Worm (Caenorhabditis elegans): ENCODE data around the gene mpst-4.

mpst-4 gene

DNA sequence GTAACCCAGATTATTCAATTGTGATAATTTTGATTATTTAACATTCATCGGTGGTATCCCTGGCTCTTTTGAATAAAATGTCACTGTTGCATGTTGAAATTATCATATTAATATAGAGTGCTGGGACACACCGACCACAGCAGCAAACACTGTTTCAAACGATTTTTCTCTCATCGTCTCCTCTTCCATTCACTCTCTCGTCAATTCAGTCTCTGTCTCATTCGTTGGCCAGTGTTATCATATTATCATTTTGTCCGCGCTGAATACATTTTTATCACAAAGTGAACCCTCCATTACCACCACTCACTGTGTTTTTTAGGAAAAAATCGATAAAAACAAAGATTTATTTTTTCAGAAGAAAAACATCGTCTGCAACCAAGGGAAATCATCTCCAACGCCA is 6.2 kb downstream of the mpst-4 start (continued):
- TF ChIP-seq efl-3 (GFP tag; optimal IDR thresholded peaks at IDR 0.05) (no peak), elt-2 (tag; optimal IDR thresholded peaks at IDR 0.05) (peak; percentile 85), rnt-1 (tag; optimal IDR thresholded peaks at IDR 0.05) (no peak), fos-1 (tag; optimal IDR thresholded peaks at IDR 0.05) (no peak), xbp-1 (tag; optimal IDR thresholded peaks at IDR 0.05) (no peak), snpc-4 (tag; optimal IDR thresholded peaks at IDR 0.05) (no peak), egl-27 (tag; optimal IDR thresholded peaks at IDR 0.05) (no peak)

DNA sequence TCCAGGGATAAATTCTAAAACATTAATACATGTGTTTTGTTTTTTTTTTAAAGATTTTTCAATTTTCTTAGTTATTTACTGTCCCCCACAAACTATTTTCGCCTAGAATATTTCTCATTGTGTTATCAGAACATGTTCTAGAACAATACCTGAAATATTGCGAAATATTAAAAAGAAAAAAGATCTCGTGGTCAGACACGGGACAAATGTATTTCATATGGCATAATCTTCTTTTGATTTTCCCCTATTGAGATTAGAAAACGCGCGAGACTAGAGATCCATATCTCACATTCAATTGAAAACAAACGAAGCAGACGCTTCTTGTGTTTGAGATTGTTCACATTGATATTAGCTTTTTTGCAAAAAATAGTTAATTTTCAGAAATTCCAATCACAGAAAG is 7.1 kb downstream of the mpst-4 start:
- peak in 1 of 2 experiments; percentile 34 for TF ChIP-seq lsy-2 (tag; optimal IDR thresholded peaks at IDR 0.05)
- peak in 1 of 2 experiments; percentile 58 for TF ChIP-seq lin-35 (GFP tag; optimal IDR thresholded peaks at IDR 0.05)
- peak; percentile 41 for TF ChIP-seq mep-1 (tag; optimal IDR thresholded peaks at IDR 0.05)
- no peak for TF ChIP-seq tlp-1 (tag; optimal IDR thresholded peaks at IDR 0.05)
- TF ChIP-seq nhr-71 (tag; optimal IDR thresholded peaks at IDR 0.05) = peak; percentile 64
- no peak for TF ChIP-seq nhr-28 (tag; optimal IDR thresholded peaks at IDR 0.05)
- peak; percentile 26 for TF ChIP-seq sox-4 (tag; optimal IDR thresholded peaks at IDR 0.05)
- TF ChIP-seq fkh-8 (tag; optimal IDR thresholded peaks at IDR 0.05) = peak; percentile 45
- peak; percentile 70 for TF ChIP-seq dsc-1 (tag; optimal IDR thresholded peaks at IDR 0.05)
- peak; percentile 25 for TF ChIP-seq nhr-47 (tag; optimal IDR thresholded peaks at IDR 0.05)
- TF ChIP-seq jun-1 (tag; optimal IDR thresholded peaks at IDR 0.05) = no peak
- TF ChIP-seq skn-1 (tag; optimal IDR thresholded peaks at IDR 0.05) = peak; percentile 57
- TF ChIP-seq ets-5 (GFP tag; IDR thresholded peaks at IDR 0.05) = no peak
- no peak for TF ChIP-seq tbx-2 (tag; optimal IDR thresholded peaks at IDR 0.05)
- TF ChIP-seq lin-13 (GFP tag; optimal IDR thresholded peaks at IDR 0.05) = peak; percentile 26
- no peak for TF ChIP-seq irx-1 (tag; optimal IDR thresholded peaks at IDR 0.05)
- TF ChIP-seq egl-13 (tag; optimal IDR thresholded peaks at IDR 0.05) = no peak
- peak; percentile 52 for TF ChIP-seq lin-14 (GFP tag; optimal IDR thresholded peaks at IDR 0.05)
- TF ChIP-seq snu-23 (GFP tag; optimal IDR thresholded peaks at IDR 0.05) = peak; percentile 30
- TF ChIP-seq ama-1 (optimal IDR thresholded peaks at IDR 0.05) = no peak
- peak in 1 of 6 experiments; percentile 56 for TF ChIP-seq elt-3 (tag; optimal IDR thresholded peaks at IDR 0.05)
- TF ChIP-seq vab-15 (tag; optimal IDR thresholded peaks at IDR 0.05) = no peak
- TF ChIP-seq dpl-1 (GFP tag; optimal IDR thresholded peaks at IDR 0.05) = peak; percentile 1 to 41 (median 7)
- no peak for TF ChIP-seq alr-1 (tag; optimal IDR thresholded peaks at IDR 0.05; ENCODE audit: borderline replicate concordance)
- no peak for TF ChIP-seq fkh-10 (GFP tag; optimal IDR thresholded peaks at IDR 0.05)
- no peak for TF ChIP-seq unc-62 (GFP tag; optimal IDR thresholded peaks at IDR 0.05)
- TF ChIP-seq aha-1 (tag; optimal IDR thresholded peaks at IDR 0.05) = no peak
- no peak for TF ChIP-seq isw-1 (GFP tag; IDR thresholded peaks at IDR 0.05)
- no peak for TF ChIP-seq lin-39 (tag; optimal IDR thresholded peaks at IDR 0.05)
- TF ChIP-seq efl-1 (optimal IDR thresholded peaks at IDR 0.05) = no peak
- no peak for TF ChIP-seq efl-1 (GFP tag; optimal IDR thresholded peaks at IDR 0.05 in 1 of 2)
- TF ChIP-seq nhr-85 (tag) = peak; percentile 88
- TF ChIP-seq pag-3 (tag; optimal IDR thresholded peaks at IDR 0.05; ENCODE audit: borderline replicate concordance, insufficient read depth) = no peak
- peak; percentile 11 for TF ChIP-seq elt-2 (tag; optimal IDR thresholded peaks at IDR 0.05)
- peak; percentile 38 for TF ChIP-seq pax-3 (tag; optimal IDR thresholded peaks at IDR 0.05)
- TF ChIP-seq ztf-11 (tag; optimal IDR thresholded peaks at IDR 0.05) = no peak
- TF ChIP-seq C34B4.2 (tag; optimal IDR thresholded peaks at IDR 0.05) = no peak
- TF ChIP-seq zag-1 (tag; optimal IDR thresholded peaks at IDR 0.05) = no peak
- TF ChIP-seq nhr-20 (tag; optimal IDR thresholded peaks at IDR 0.05) = peak; percentile 57
- peak; percentile 76 for TF ChIP-seq zip-4 (GFP tag; optimal IDR thresholded peaks at IDR 0.05)
- TF ChIP-seq blmp-1 (tag; optimal IDR thresholded peaks at IDR 0.05) = peak; percentile 53
- TF ChIP-seq fkh-4 (tag; optimal IDR thresholded peaks at IDR 0.05; ENCODE audit: borderline replicate concordance) = no peak

Data from whole organism, L1 larva.